Fruit fly (Drosophila melanogaster): ENCODE measurements around the gene EAChm.

dm6 chr3L:15034714-15035076 is 19.9 kb upstream of the EAChm start:
- TF ChIP-seq CG8478 (optimal IDR thresholded peaks at IDR 0.05) (no peak), Dll (optimal IDR thresholded peaks at IDR 0.05) (no peak)
